Worm (Caenorhabditis elegans) whole organism, young adult: ENCODE measurements around the gene W06D11.3.

Source experiments
- B0336.3 ChIP-seq: fragments of 200-800 bp; sonication (Bioruptor generic); IDR thresholded peaks from 2 replicates; pipeline ENCODE4 v1.3.6; 2022; ENCODE audit warnings: missing genetic modification characterization, missing compliant biosample characterization
- C06A6.2 ChIP-seq: fragments of 200-800 bp; sonication (Bioruptor generic); conservative IDR thresholded peaks from 2 replicates; pipeline ENCODE4 v1.3.6; 2022; ENCODE audit warnings: missing genetic modification characterization, missing compliant biosample characterization
- C17E4.6 ChIP-seq: fragments of 200-800 bp; sonication (Bioruptor generic); IDR thresholded peaks from 2 replicates; pipeline ENCODE4 v1.3.6; 2022; ENCODE audit warnings: missing genetic modification reagents, missing genetic modification characterization, missing compliant biosample characterization
- F22D6.2 ChIP-seq: sonication (generic microtip); optimal IDR thresholded peaks from 2 replicates; lab custom pipeline; 2016; ENCODE audit warnings: mild to moderate bottlenecking, missing genetic modification characterization, missing compliant biosample characterization
- F52B5.7 ChIP-seq: sonication (generic microtip); optimal IDR thresholded peaks from 2 replicates; lab custom pipeline; 2016; ENCODE audit warnings: mild to moderate bottlenecking, missing genetic modification characterization, missing compliant biosample characterization
- F55B11.4 ChIP-seq: sonication (generic microtip); optimal IDR thresholded peaks from 2 replicates; lab custom pipeline; 2016; ENCODE audit warnings: missing compliant biosample characterization, missing genetic modification characterization, borderline replicate concordance; ENCODE audit not compliant: insufficient read depth
- T07F8.4 ChIP-seq: sonication (generic microtip); optimal IDR thresholded peaks from 2 replicates; lab custom pipeline; 2016; ENCODE audit warnings: mild to moderate bottlenecking, missing genetic modification characterization, moderate library complexity, missing compliant biosample characterization
- Y53F4B.3 ChIP-seq: fragments of 200-800 bp; sonication (Bioruptor generic); IDR thresholded peaks from 2 replicates; pipeline ENCODE4 v1.3.6; 2022; ENCODE audit warnings: missing genetic modification reagents, missing genetic modification characterization, missing compliant biosample characterization
- ZK185.1 ChIP-seq: sonication (generic microtip); optimal IDR thresholded peaks from 2 replicates; lab custom pipeline; 2016; ENCODE audit warnings: mild to moderate bottlenecking, missing genetic modification characterization, missing compliant biosample characterization; ENCODE audit not compliant: poor library complexity, severe bottlenecking
- akir-1 ChIP-seq: fragments of 200-800 bp; sonication (Bioruptor generic); optimal IDR thresholded peaks from 2 replicates; lab custom pipeline; 2018; ENCODE audit warnings: mild to moderate bottlenecking, missing genetic modification characterization, moderate library complexity, missing compliant biosample characterization
- attf-3 ChIP-seq: fragments of 200-800 bp; sonication (Bioruptor generic); conservative IDR thresholded peaks from 2 replicates; pipeline ENCODE4 v1.3.6; 2022; ENCODE audit warnings: missing genetic modification reagents, missing genetic modification characterization, missing compliant biosample characterization
- attf-6 ChIP-seq: fragments of 200-800 bp; sonication (Bioruptor generic); IDR thresholded peaks from 2 replicates; pipeline ENCODE4 v1.3.6; 2022; ENCODE audit warnings: missing genetic modification reagents, missing genetic modification characterization, missing compliant biosample characterization
- ccch-3 ChIP-seq: fragments of 200-800 bp; sonication (Bioruptor generic); optimal IDR thresholded peaks from 2 replicates; lab custom pipeline; 2018; ENCODE audit warnings: mild to moderate bottlenecking, missing genetic modification characterization, missing compliant biosample characterization
- ceh-27 ChIP-seq: fragments of 200-800 bp; sonication (Bioruptor generic); optimal IDR thresholded peaks from 2 replicates; lab custom pipeline; 2018; ENCODE audit warnings: mild to moderate bottlenecking, missing genetic modification characterization, moderate library complexity, missing compliant biosample characterization
- ceh-40 ChIP-seq: fragments of 200-800 bp; sonication (Bioruptor generic); IDR thresholded peaks from 2 replicates; pipeline ENCODE4 v1.3.6; 2022; ENCODE audit warnings: missing genetic modification characterization, missing compliant biosample characterization
- ceh-58 ChIP-seq: fragments of 200-800 bp; sonication (Bioruptor generic); IDR thresholded peaks from 2 replicates; pipeline ENCODE4 v1.3.6; 2022; ENCODE audit warnings: missing genetic modification characterization, missing compliant biosample characterization
- ceh-79 ChIP-seq: sonication (generic microtip); optimal IDR thresholded peaks from 2 replicates; lab custom pipeline; 2017; ENCODE audit warnings: mild to moderate bottlenecking, missing genetic modification characterization, missing compliant biosample characterization
- efl-1 ChIP-seq: fragments of 150-350 bp; optimal IDR thresholded peaks from 2 replicates; lab custom pipeline; 2014; ENCODE audit warnings: missing biosample characterization, missing genetic modification reagents, missing genetic modification characterization
- egl-44 ChIP-seq: fragments of 200-800 bp; sonication (Bioruptor generic); IDR thresholded peaks from 2 replicates; pipeline ENCODE4 v1.3.6; 2022; ENCODE audit warnings: missing genetic modification reagents, missing genetic modification characterization, missing compliant biosample characterization
- hsf-1 ChIP-seq: fragments of 200-800 bp; sonication (Bioruptor generic); IDR thresholded peaks from 2 replicates; pipeline ENCODE4 v1.3.6; 2022; ENCODE audit warnings: missing genetic modification reagents, missing genetic modification characterization, missing compliant biosample characterization
- lag-1 ChIP-seq: fragments of 200-800 bp; sonication (Bioruptor generic); IDR thresholded peaks from 2 replicates; pipeline ENCODE4 v1.3.6; 2022; ENCODE audit warnings: missing genetic modification reagents, missing genetic modification characterization, missing compliant biosample characterization
- let-526 ChIP-seq: fragments of 200-800 bp; sonication (Bioruptor generic); IDR thresholded peaks from 2 replicates; pipeline ENCODE4 v1.3.6; 2022; ENCODE audit warnings: missing genetic modification reagents, missing genetic modification characterization, missing compliant biosample characterization
- let-607 ChIP-seq, 2 experiments: fragments of 200-800 bp in 1 of 2; sonication (Bioruptor generic) in 1 of 2; sonication (generic microtip) in 1 of 2; optimal IDR thresholded peaks; 2 replicates each; lab custom pipeline; 2016 to 2018; ENCODE audit warnings: mild to moderate bottlenecking in 2 of 2, missing compliant biosample characterization in 2 of 2, missing genetic modification characterization in 2 of 2, moderate library complexity in 2 of 2, missing genotype in 1 of 2
- lin-26 ChIP-seq: fragments of 200-800 bp; sonication (Bioruptor generic); IDR thresholded peaks from 2 replicates; pipeline ENCODE4 v1.3.6; 2022; ENCODE audit warnings: missing genetic modification reagents, missing genetic modification characterization, missing compliant biosample characterization
- lin-40 ChIP-seq: sonication (generic microtip); optimal IDR thresholded peaks from 2 replicates; lab custom pipeline; 2016; ENCODE audit warnings: missing genetic modification characterization, mild to moderate bottlenecking, missing compliant biosample characterization, missing genotype, missing genetic modification reagents
- madf-10 ChIP-seq: sonication (generic microtip); optimal IDR thresholded peaks from 2 replicates; lab custom pipeline; 2016; ENCODE audit warnings: mild to moderate bottlenecking, missing genetic modification characterization, missing compliant biosample characterization
- madf-3 ChIP-seq: fragments of 200-800 bp; sonication (Bioruptor generic); IDR thresholded peaks from 2 replicates; pipeline ENCODE4 v1.3.6; 2022; ENCODE audit warnings: missing genetic modification reagents, missing genetic modification characterization, missing compliant biosample characterization
- mel-28 ChIP-seq: sonication (generic microtip); optimal IDR thresholded peaks from 2 replicates; lab custom pipeline; 2016; ENCODE audit warnings: borderline replicate concordance, mild to moderate bottlenecking, missing genetic modification characterization, missing compliant biosample characterization
- mxl-1 ChIP-seq: sonication (generic microtip); optimal IDR thresholded peaks from 2 replicates; lab custom pipeline; 2016; ENCODE audit warnings: missing genetic modification characterization, missing compliant biosample characterization
- nhr-80 ChIP-seq: sonication (generic microtip); optimal IDR thresholded peaks from 2 replicates; lab custom pipeline; 2016; ENCODE audit warnings: missing genetic modification characterization, missing compliant biosample characterization
- nhr-90 ChIP-seq: sonication (generic microtip); optimal IDR thresholded peaks from 2 replicates; lab custom pipeline; 2016; ENCODE audit warnings: missing genotype, mild to moderate bottlenecking, missing genetic modification characterization, missing compliant biosample characterization
- pbrm-1 ChIP-seq: fragments of 200-800 bp; sonication (Bioruptor generic); IDR thresholded peaks from 2 replicates; pipeline ENCODE4 v1.3.6; 2022; ENCODE audit warnings: missing genetic modification reagents, missing genetic modification characterization, missing compliant biosample characterization
- pha-4 ChIP-seq: fragments of 150-350 bp; sonication (generic microtip); optimal IDR thresholded peaks from 2 replicates; lab custom pipeline; 2014; ENCODE audit warnings: missing biosample characterization, missing genetic modification reagents, missing genetic modification characterization
- rcor-1 ChIP-seq: fragments of 200-800 bp; sonication (Bioruptor generic); IDR thresholded peaks from 2 replicates; pipeline ENCODE4 v1.3.6; 2022; ENCODE audit warnings: missing genetic modification reagents, missing genetic modification characterization, missing compliant biosample characterization
- rec-8 ChIP-seq, 2 experiments: sonication (generic microtip); optimal IDR thresholded peaks; 2 replicates each; lab custom pipeline; 2016; ENCODE audit warnings: mild to moderate bottlenecking in 2 of 2, missing genetic modification characterization in 2 of 2, missing genetic modification reagents in 2 of 2, missing genotype in 2 of 2, missing biosample characterization in 1 of 2, missing compliant biosample characterization in 1 of 2, moderate library complexity in 1 of 2
- repo-1 ChIP-seq: sonication (generic microtip); optimal IDR thresholded peaks from 2 replicates; lab custom pipeline; 2017; ENCODE audit warnings: mild to moderate bottlenecking, missing genetic modification characterization, missing compliant biosample characterization
- sdz-38 ChIP-seq: sonication (generic microtip); optimal IDR thresholded peaks from 2 replicates; lab custom pipeline; 2016; ENCODE audit warnings: missing genotype, missing genetic modification characterization, missing compliant biosample characterization
- snpc-4 ChIP-seq, 5 experiments: fragments of 150-350 bp in 1 of 5; sonication (generic microtip) in 4 of 5; optimal IDR thresholded peaks; 2 replicates each; lab custom pipeline; 2014 to 2018; ENCODE audit warnings: missing genetic modification characterization in 5 of 5, missing biosample characterization in 3 of 5, antibody characterized with exemption in 2 of 5, mild to moderate bottlenecking in 2 of 5, missing compliant biosample characterization in 2 of 5, missing genotype in 2 of 5, moderate library complexity in 2 of 5, missing genetic modification reagents in 1 of 5
- somi-1 ChIP-seq: fragments of 200-800 bp; sonication (Bioruptor generic); optimal IDR thresholded peaks from 2 replicates; lab custom pipeline; 2018; ENCODE audit warnings: mild to moderate bottlenecking, missing genetic modification characterization, missing compliant biosample characterization
- tbp1 ChIP-seq: fragments of 200-800 bp; sonication (Bioruptor generic); optimal IDR thresholded peaks from 2 replicates; lab custom pipeline; 2018; ENCODE audit warnings: mild to moderate bottlenecking, missing genetic modification characterization, missing compliant biosample characterization
- tbx-9 ChIP-seq: sonication (generic microtip); optimal IDR thresholded peaks from 2 replicates; lab custom pipeline; 2016; ENCODE audit warnings: borderline replicate concordance, missing genetic modification characterization, inconsistent platforms, missing compliant biosample characterization
- unc-62 ChIP-seq: fragments of 150-350 bp; optimal IDR thresholded peaks from 2 replicates; lab custom pipeline; 2014; ENCODE audit warnings: missing biosample characterization, missing genetic modification reagents, missing genetic modification characterization
- ztf-22 ChIP-seq: fragments of 200-800 bp; sonication (Bioruptor generic); optimal IDR thresholded peaks from 2 replicates; lab custom pipeline; 2018; ENCODE audit warnings: mild to moderate bottlenecking, missing genetic modification characterization, moderate library complexity, missing compliant biosample characterization
- ztf-25 ChIP-seq: fragments of 200-800 bp; sonication (Bioruptor generic); IDR thresholded peaks from 2 replicates; pipeline ENCODE4 v1.3.6; 2022; ENCODE audit warnings: missing genetic modification reagents, missing genetic modification characterization, missing compliant biosample characterization
- ztf-26 ChIP-seq: sonication (generic microtip); optimal IDR thresholded peaks from 2 replicates; lab custom pipeline; 2017; ENCODE audit warnings: missing genetic modification characterization, missing compliant biosample characterization
- ztf-28 ChIP-seq: fragments of 200-800 bp; sonication (Bioruptor generic); IDR thresholded peaks from 2 replicates; pipeline ENCODE4 v1.3.6; 2022; ENCODE audit warnings: missing genetic modification reagents, missing genetic modification characterization, missing compliant biosample characterization

The W06D11.3 gene

DNA sequence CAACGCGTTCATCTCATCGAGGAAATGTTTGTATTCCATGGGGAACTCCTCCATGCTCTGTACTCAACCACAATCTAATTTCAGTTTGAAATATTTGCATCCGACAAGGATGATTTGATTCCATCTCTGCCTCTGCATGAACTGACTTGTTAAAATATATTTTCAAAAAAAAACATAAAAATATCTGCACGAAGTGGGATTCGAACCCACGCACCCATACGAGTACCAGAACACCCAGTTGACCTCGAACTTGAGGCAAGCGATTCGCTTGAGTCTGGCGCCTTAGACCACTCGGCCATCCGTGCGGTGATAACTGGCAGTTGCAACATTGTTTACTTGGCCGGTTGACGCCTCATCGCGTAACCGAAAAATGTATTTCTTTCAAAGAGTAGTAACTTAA, 49.3 kb downstream of the W06D11.3 start (continued):
- TF ChIP-seq pbrm-1 (GFP tag; lab: Robert Waterston, UW) (peak; percentile 88), sdz-38 (tag; lab: Kevin White, UChicago) (peak; percentile 26), lin-40 (tag; lab: Kevin White, UChicago) (peak; percentile 60), ztf-26 (tag; lab: Kevin White, UChicago) (peak; percentile 52), ZK185.1 (tag; lab: Kevin White, UChicago) (peak; percentile 71), mxl-1 (tag; lab: Kevin White, UChicago) (peak; percentile 40), ceh-40 (GFP tag; lab: Robert Waterston, UW) (0 out of 2 replicates have a peak, but pooled peaks have one; percentile 38), egl-44 (GFP tag; lab: Robert Waterston, UW) (0 out of 2 replicates have a peak, but pooled peaks have one; percentile 36), madf-3 (GFP tag; lab: Robert Waterston, UW) (0 out of 2 replicates have a peak, but pooled peaks have one; percentile 55), C17E4.6 (no peak), ceh-27 (GFP tag; lab: Kevin White, UChicago) (peak; percentile 1), hsf-1 (GFP tag; lab: Robert Waterston, UW) (peak; percentile 39; the same call in 1 of the 2 replicates), rec-8 (tag; optimal IDR thresholded peaks at IDR 0.05; lab: Kevin White, UChicago) (peak; percentile 35 to 69), rcor-1 (GFP tag; lab: Robert Waterston, UW) (peak; percentile 72), ztf-22 (GFP tag; lab: Kevin White, UChicago) (peak; percentile 15), ztf-28 (GFP tag; lab: Robert Waterston, UW) (no peak), somi-1 (GFP tag; lab: Kevin White, UChicago) (no peak), nhr-80 (tag; lab: Kevin White, UChicago) (peak; percentile 49), let-526 (GFP tag; lab: Robert Waterston, UW) (peak; percentile 51; the same call in 1 of the 2 replicates), tbp1 (peak; percentile 94), madf-10 (tag; lab: Kevin White, UChicago) (peak; percentile 41), T07F8.4 (peak; percentile 59), F52B5.7 (tag; lab: Kevin White, UChicago) (peak; percentile 58), attf-6 (GFP tag; lab: Robert Waterston, UW) (peak; percentile 71), ceh-79 (peak; percentile 48), ceh-58 (no peak), efl-1 (GFP tag; lab: Kevin White, UChicago) (peak; percentile 7), let-607 (tag; optimal IDR thresholded peaks at IDR 0.05; lab: Kevin White, UChicago) (peak in 1 of 2 experiments; percentile 37), nhr-90 (tag; lab: Kevin White, UChicago) (peak; percentile 83), snpc-4 (GFP tag; optimal IDR thresholded peaks at IDR 0.05; lab: Kevin White, UChicago) (peak; percentile 67), snpc-4 (tag; optimal IDR thresholded peaks at IDR 0.05; lab: Kevin White, UChicago) (peak in 2 of 4 experiments; percentile 46 to 79), Y53F4B.3 (GFP tag; lab: Robert Waterston, UW) (0 out of 2 replicates have a peak, but pooled peaks have one; percentile 27), lin-26 (GFP tag; lab: Robert Waterston, UW) (peak; percentile 83), mel-28 (tag; lab: Kevin White, UChicago) (no peak), repo-1 (tag; lab: Kevin White, UChicago) (peak; percentile 16), tbx-9 (tag; lab: Kevin White, UChicago) (no peak)

- TF ChIP-seq C06A6.2 (no peak), ZK185.1 (tag; lab: Kevin White, UChicago) (no peak), pha-4 (no peak), unc-62 (GFP tag; lab: Kevin White, UChicago) (no peak), tbp1 (no peak), B0336.3 (GFP tag; lab: Robert Waterston, UW) (no peak), snpc-4 (GFP tag; optimal IDR thresholded peaks at IDR 0.05; lab: Kevin White, UChicago) (no peak), snpc-4 (tag; optimal IDR thresholded peaks at IDR 0.05; lab: Kevin White, UChicago) (no peak), ztf-25 (GFP tag; lab: Robert Waterston, UW) (no peak), attf-3 (no peak), ccch-3 (GFP tag; lab: Kevin White, UChicago) (no peak), lag-1 (GFP tag; lab: Robert Waterston, UW) (no peak), F55B11.4 (no peak), akir-1 (GFP tag; lab: Kevin White, UChicago) (no peak), F22D6.2 (tag; lab: Kevin White, UChicago) (no peak)
Observed at ce11 chrX:12348329-12348728, 49.8 kb downstream of the W06D11.3 start, which contains the start of gene F42F12.14. TSS of gene F42F12.14 (plus strand) at chrX:12348629.
